Fruit fly (Drosophila melanogaster): ENCODE data around the gene Nmdmc.

Nmdmc gene

DNA sequence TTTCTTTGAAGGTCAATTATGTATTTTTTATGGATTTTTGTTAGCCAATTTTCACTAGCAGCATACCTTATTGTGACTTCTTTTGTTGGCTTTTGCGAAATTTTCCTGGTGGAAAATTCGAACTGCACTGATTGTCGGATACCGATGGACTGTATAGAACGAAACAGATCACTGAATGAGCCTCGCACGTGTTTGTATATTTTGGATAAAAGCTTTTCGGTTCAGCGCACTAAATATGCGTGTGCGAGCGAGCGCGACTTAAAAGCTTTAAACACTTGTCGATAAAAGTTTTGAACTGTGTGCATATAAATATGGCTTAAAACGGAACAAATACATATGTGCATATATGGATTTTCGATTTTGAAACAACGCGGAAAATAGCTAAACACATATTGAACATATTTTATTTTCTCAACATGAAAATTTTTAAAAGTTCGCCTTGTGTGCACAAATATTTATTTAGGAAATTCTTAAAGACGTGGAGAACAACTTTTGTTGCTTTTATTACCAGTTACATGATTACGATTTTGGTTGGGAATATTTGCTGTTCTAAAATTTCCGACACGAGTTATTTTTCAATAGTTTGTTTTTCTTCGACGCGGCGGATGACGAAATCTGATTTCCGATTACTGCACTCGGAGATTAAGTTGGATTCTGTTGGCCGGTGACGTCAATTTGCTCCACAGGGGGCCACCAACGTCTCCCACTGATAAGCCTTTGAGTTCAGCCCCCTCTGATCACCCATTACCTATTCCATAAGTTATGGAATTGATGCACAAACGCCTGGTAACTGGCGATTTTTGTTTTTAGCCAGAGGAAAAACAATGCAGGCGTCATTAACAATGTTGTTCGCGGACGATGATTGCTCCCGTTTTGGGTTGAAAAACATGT lies 1.0 kb downstream of the Nmdmc start (continued):
- TF ChIP-seq CG2678 (tag; optimal IDR thresholded peaks at IDR 0.05) (peak; percentile 11), mam (GFP tag; optimal IDR thresholded peaks at IDR 0.05) (no peak), CG8290 (GFP tag; optimal IDR thresholded peaks at IDR 0.05) (no peak), CG8290 (tag; optimal IDR thresholded peaks at IDR 0.05) (peak in 1 of 2 experiments; percentile 29), cwo (GFP tag; optimal IDR thresholded peaks at IDR 0.05) (peak; percentile 90), CG13894 (tag; optimal IDR thresholded peaks at IDR 0.05) (peak; percentile 57), sd (tag; optimal IDR thresholded peaks at IDR 0.05) (peak; percentile 6), CG11456 (GFP tag; IDR thresholded peaks at IDR 0.05) (no peak), CG15514 (GFP tag; optimal IDR thresholded peaks at IDR 0.05) (peak; percentile 13), gem (tag; optimal IDR thresholded peaks at IDR 0.05) (peak; percentile 30), lilli (GFP tag; optimal IDR thresholded peaks at IDR 0.05) (peak; percentile 22), zfh2 (GFP tag; optimal IDR thresholded peaks at IDR 0.05) (peak; percentile 11), tup (GFP tag; optimal IDR thresholded peaks at IDR 0.05) (no peak), dm (GFP tag; optimal IDR thresholded peaks at IDR 0.05) (peak; percentile 36), lab (GFP tag; optimal IDR thresholded peaks at IDR 0.05) (peak; percentile 31), sug (tag; optimal IDR thresholded peaks at IDR 0.05) (peak; percentile 96), YL-1 (GFP tag; optimal IDR thresholded peaks at IDR 0.05) (peak; percentile 38)

- TF ChIP-seq wek (GFP tag; optimal IDR thresholded peaks at IDR 0.05) = no peak
- no peak for TF ChIP-seq Ravus (GFP tag; IDR thresholded peaks at IDR 0.05)
- no peak for TF ChIP-seq CG12236 (GFP tag; optimal IDR thresholded peaks at IDR 0.05)
- TF ChIP-seq CG31441 (GFP tag; IDR thresholded peaks at IDR 0.05) = no peak
- TF ChIP-seq ttk (GFP tag; IDR thresholded peaks at IDR 0.05) = no peak
- TF ChIP-seq gcm (GFP tag; optimal IDR thresholded peaks at IDR 0.05) = no peak
- no peak for TF ChIP-seq CG3847 (GFP tag; IDR thresholded peaks at IDR 0.05)
- no peak for TF ChIP-seq trem (tag; optimal IDR thresholded peaks at IDR 0.05)
- no peak for TF ChIP-seq CG32772 (GFP tag; IDR thresholded peaks at IDR 0.05)
- TF ChIP-seq CG17568 (GFP tag; optimal IDR thresholded peaks at IDR 0.05) = peak; percentile 33
- TF ChIP-seq CG10565 (GFP tag; optimal IDR thresholded peaks at IDR 0.05) = no peak
- no peak for TF ChIP-seq CG6654 (GFP tag; optimal IDR thresholded peaks at IDR 0.05)
- no peak for TF ChIP-seq CG13894 (tag; optimal IDR thresholded peaks at IDR 0.05)
- TF ChIP-seq CG2678 (tag; optimal IDR thresholded peaks at IDR 0.05) = no peak
- TF ChIP-seq ssp (GFP tag; IDR thresholded peaks at IDR 0.05) = no peak
- TF ChIP-seq Dek (tag; optimal IDR thresholded peaks at IDR 0.05) = no peak
- no peak for TF ChIP-seq CG30403 (GFP tag; optimal IDR thresholded peaks at IDR 0.05)
- TF ChIP-seq sim (GFP tag; IDR thresholded peaks at IDR 0.05) = no peak
- TF ChIP-seq B-H1 (GFP tag; IDR thresholded peaks at IDR 0.05) = no peak
- TF ChIP-seq CG43689 (GFP tag; IDR thresholded peaks at IDR 0.05) = no peak
- TF ChIP-seq nerfin-1 (tag; optimal IDR thresholded peaks at IDR 0.05) = no peak
- TF ChIP-seq fu2 (GFP tag; optimal IDR thresholded peaks at IDR 0.05) = no peak
- TF ChIP-seq CG2712 (tag; optimal IDR thresholded peaks at IDR 0.05) = no peak
- TF ChIP-seq HLH4C (GFP tag; IDR thresholded peaks at IDR 0.05; ENCODE audit: partially characterized antibody) = no peak
- TF ChIP-seq shn (GFP tag; optimal IDR thresholded peaks at IDR 0.05) = no peak
- TF ChIP-seq Asciz (GFP tag; optimal IDR thresholded peaks at IDR 0.05) = peak; percentile 52
- peak; percentile 26 for TF ChIP-seq ewg (GFP tag; optimal IDR thresholded peaks at IDR 0.05)
- peak in 1 of 2 experiments; percentile 50 for TF ChIP-seq crp (GFP tag; optimal IDR thresholded peaks at IDR 0.05)
- no peak for TF ChIP-seq CG14860 (GFP tag; IDR thresholded peaks at IDR 0.05; ENCODE audit: partially characterized antibody)
- TF ChIP-seq D19A (tag; optimal IDR thresholded peaks at IDR 0.05) = no peak
- TF ChIP-seq CG3065 (GFP tag; optimal IDR thresholded peaks at IDR 0.05) = no peak
- TF ChIP-seq CoRest (tag; optimal IDR thresholded peaks at IDR 0.05) = no peak
These were observed 1.8 kb downstream of the Nmdmc start, which contains the start of gene Mst85C for dm6 chr3R:9048466-9049072. Gene Mst85C (plus strand): TSS chr3R:9048645.

Data from whole organism, embryonic.